Worm (Caenorhabditis elegans): ENCODE data around the gene T28D9.11.

Gene T28D9.11

DNA sequence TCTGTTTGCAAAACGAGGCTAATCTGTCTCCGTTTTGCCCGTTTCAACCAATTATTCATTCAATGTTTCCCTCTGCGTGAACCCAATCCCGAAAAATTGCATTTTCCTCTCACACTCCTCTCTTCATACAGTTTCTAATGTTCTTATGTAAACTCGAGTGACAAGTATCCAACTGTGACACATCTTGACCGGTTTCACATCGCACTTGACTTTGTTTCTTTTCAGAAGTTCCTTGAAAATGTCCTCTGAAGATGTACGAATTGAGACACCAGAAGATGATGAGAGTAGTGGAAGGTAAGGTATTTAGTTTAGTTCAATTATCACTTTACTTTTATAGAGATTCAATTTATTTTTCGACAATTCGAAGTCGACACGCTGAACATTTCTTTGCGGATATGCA lies 40.1 kb upstream of the T28D9.11 start, which contains the start of gene abcx-1:
Gene abcx-1, plus strand, starts transcription at position 224 of the 400 bp plus-strand sequence.
- TF ChIP-seq vab-15 (tag; optimal IDR thresholded peaks at IDR 0.05) (no peak), aly-2 (tag; optimal IDR thresholded peaks at IDR 0.05) (no peak), nhr-19 (GFP tag; conservative IDR thresholded peaks at IDR 0.05) (no peak), pqm-1 (tag; optimal IDR thresholded peaks at IDR 0.05) (no peak), ceh-88 (GFP tag; IDR thresholded peaks at IDR 0.05) (no peak), ztf-11 (tag; optimal IDR thresholded peaks at IDR 0.05) (no peak), lin-14 (GFP tag; optimal IDR thresholded peaks at IDR 0.05) (peak; percentile 45), nhr-85 (tag) (peak; percentile 79), unc-98 (GFP tag; IDR thresholded peaks at IDR 0.05) (no peak), tlp-1 (tag; optimal IDR thresholded peaks at IDR 0.05) (no peak)

ce11 chrII:6531527-6531926 lies 39.7 kb upstream of the T28D9.11 start, which contains the start of gene abch-1:
TSS of gene abch-1 (minus strand) at chrII:6531627.
- no peak for TF ChIP-seq ceh-88 (GFP tag; IDR thresholded peaks at IDR 0.05)
- TF ChIP-seq ztf-4 (tag; optimal IDR thresholded peaks at IDR 0.05) = no peak
- no peak for TF ChIP-seq jun-1 (tag; optimal IDR thresholded peaks at IDR 0.05)
- TF ChIP-seq fkh-4 (tag; optimal IDR thresholded peaks at IDR 0.05; ENCODE audit: borderline replicate concordance) = no peak
- no peak for TF ChIP-seq ceh-8 (GFP tag; optimal IDR thresholded peaks at IDR 0.05)
- TF ChIP-seq alr-1 (tag; optimal IDR thresholded peaks at IDR 0.05; ENCODE audit: borderline replicate concordance) = no peak
- no peak for TF ChIP-seq hpl-2 (GFP tag; optimal IDR thresholded peaks at IDR 0.05)

DNA sequence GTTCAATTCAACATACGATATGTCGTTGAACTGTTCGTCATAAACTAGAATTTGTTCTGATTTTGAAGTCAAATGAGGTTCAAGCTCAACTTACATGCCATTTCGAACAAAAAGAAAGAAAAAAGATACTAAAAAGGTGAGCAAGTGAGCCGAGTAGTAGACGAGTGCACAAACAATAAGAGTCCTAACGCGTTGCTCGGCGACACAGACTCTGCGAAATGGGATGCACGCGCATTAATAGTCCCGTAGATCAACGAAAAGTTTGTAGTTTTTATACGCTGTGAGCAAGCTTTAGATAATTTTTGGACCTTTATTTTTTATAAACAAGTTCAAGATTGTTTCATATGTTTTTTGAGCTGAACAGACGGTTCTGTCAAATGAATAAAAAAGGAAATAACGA lies 36.8 kb upstream of the T28D9.11 start, which contains the start of gene C56E6.4:
Gene C56E6.4, minus strand, starts transcription at position 101 of the 400 bp plus-strand sequence.
- no peak for TF ChIP-seq mef-2 (tag; optimal IDR thresholded peaks at IDR 0.05)
- TF ChIP-seq skn-1 (tag; optimal IDR thresholded peaks at IDR 0.05) = no peak
- TF ChIP-seq Y116A8C.19 (tag; optimal IDR thresholded peaks at IDR 0.05; ENCODE audit: borderline replicate concordance) = no peak

ce11 chrII:6526136-6526684 lies 34.4 kb upstream of the T28D9.11 start:
- TF ChIP-seq irx-1 (tag; optimal IDR thresholded peaks at IDR 0.05) (no peak), efl-1 (optimal IDR thresholded peaks at IDR 0.05) (no peak), efl-1 (GFP tag; optimal IDR thresholded peaks at IDR 0.05 in 1 of 2) (peak in 1 of 2 experiments; percentile 56), nhr-28 (tag; optimal IDR thresholded peaks at IDR 0.05) (no peak), pag-3 (tag; optimal IDR thresholded peaks at IDR 0.05; ENCODE audit: borderline replicate concordance, insufficient read depth) (no peak), tbx-2 (tag; optimal IDR thresholded peaks at IDR 0.05) (no peak), sox-4 (tag; optimal IDR thresholded peaks at IDR 0.05) (no peak), fkh-10 (GFP tag; optimal IDR thresholded peaks at IDR 0.05) (no peak), snpc-4 (tag; optimal IDR thresholded peaks at IDR 0.05) (no peak)

DNA sequence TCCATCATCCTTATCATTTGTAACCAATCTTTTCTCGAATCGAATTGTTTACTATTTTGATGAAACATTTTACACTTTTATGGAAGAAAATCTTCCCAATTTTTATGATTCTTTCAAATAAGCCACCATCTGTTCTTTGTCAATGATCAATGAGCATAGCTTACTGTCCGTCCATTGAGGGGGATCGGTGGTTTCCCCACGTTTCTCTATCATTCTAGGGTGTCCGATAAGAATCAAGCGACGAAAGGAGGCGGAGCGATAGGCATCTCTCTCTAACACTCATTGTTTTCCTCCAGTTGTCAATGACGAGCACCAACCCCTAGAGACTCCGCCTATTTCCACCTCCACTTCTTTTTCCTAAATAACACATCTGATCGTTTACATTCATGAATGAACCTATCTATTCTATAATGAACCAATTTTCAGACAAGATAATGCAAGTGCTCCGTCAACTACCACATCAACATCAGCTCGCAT lies 32.7 kb upstream of the T28D9.11 start, which contains the start of gene C56E6.2:
Gene C56E6.2, plus strand, starts transcription at position 427 of the 477 bp plus-strand sequence.
- no peak for TF ChIP-seq hpl-2 (GFP tag; optimal IDR thresholded peaks at IDR 0.05)
- peak; percentile 2 for TF ChIP-seq elt-2 (tag; optimal IDR thresholded peaks at IDR 0.05)

DNA sequence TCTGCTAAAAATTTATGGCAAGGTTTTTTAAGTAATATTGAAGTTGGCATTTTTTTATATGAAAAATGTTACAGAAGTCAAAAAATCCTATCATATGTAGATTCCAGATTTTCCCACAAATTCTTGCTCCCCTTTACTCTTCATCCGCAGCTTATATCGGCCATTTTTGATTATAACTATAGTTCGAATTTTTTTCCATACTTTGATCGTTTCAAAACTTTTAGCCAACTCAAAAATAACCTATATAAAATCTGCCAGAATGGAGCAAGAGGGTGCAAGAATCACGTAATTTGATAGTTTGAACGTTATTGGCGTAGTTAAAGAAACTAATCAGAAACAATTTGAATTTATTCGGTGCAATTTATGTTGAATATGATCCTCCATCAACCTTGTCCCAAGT lies 32.1 kb upstream of the T28D9.11 start:
- no peak for TF ChIP-seq nhr-90 (tag; optimal IDR thresholded peaks at IDR 0.05; ENCODE audit: poor library complexity)
- TF ChIP-seq alr-1 (tag; optimal IDR thresholded peaks at IDR 0.05; ENCODE audit: borderline replicate concordance) = no peak
- TF ChIP-seq mep-1 (tag; optimal IDR thresholded peaks at IDR 0.05) = no peak
- TF ChIP-seq F16B12.6 (tag; optimal IDR thresholded peaks at IDR 0.05) = no peak

All from whole organism, L1 larva.